Fruit fly (Drosophila melanogaster) whole organism, embryonic: Measurements from ENCODE around the gene GstD7.

Source experiments
- B-H2 ChIP-seq: fragments of 200-800 bp; sonication (Bioruptor generic); optimal IDR thresholded peaks from 2 replicates; lab custom pipeline; 2018; ENCODE audit warnings: missing biosample characterization, mild to moderate bottlenecking, missing genetic modification characterization
- Bteb2 ChIP-seq: fragments of 200-800 bp; sonication (Bioruptor generic); optimal IDR thresholded peaks from 2 replicates; lab custom pipeline; 2016; ENCODE audit warnings: missing biosample characterization, missing genetic modification characterization
- C15 ChIP-seq: fragments of 200-800 bp; sonication (Bioruptor generic); IDR thresholded peaks from 3 replicates; pipeline ENCODE4 v1.3.6; 2022; ENCODE audit warnings: missing biosample characterization, missing genetic modification characterization
- CG10147 ChIP-seq: fragments of 200-800 bp; sonication (Bioruptor generic); optimal IDR thresholded peaks from 2 replicates; lab custom pipeline; 2019; ENCODE audit warnings: missing biosample characterization, mild to moderate bottlenecking, missing genetic modification characterization, moderate library complexity
- CG10267 ChIP-seq: fragments of 200-800 bp; sonication (Bioruptor generic); optimal IDR thresholded peaks from 2 replicates; lab custom pipeline; 2018; ENCODE audit warnings: missing biosample characterization, mild to moderate bottlenecking, missing genetic modification characterization, moderate library complexity
- CG10321 ChIP-seq: fragments of 200-800 bp; sonication (Bioruptor generic); IDR thresholded peaks from 2 replicates; pipeline ENCODE4 v1.3.6; 2022; ENCODE audit warnings: missing biosample characterization, missing genetic modification characterization
- CG10959 ChIP-seq: fragments of 200-800 bp; sonication (Bioruptor generic); IDR thresholded peaks from 2 replicates; pipeline ENCODE4 v1.3.6; 2022; ENCODE audit warnings: missing biosample characterization, missing genetic modification characterization
- CG11247 ChIP-seq: fragments of 200-800 bp; sonication (Bioruptor generic); IDR thresholded peaks from 2 replicates; pipeline ENCODE4 v1.3.6; 2022; ENCODE audit warnings: missing biosample characterization, missing genetic modification characterization
- CG12659 ChIP-seq: fragments of 200-800 bp; sonication (Bioruptor generic); optimal IDR thresholded peaks from 3 replicates; lab custom pipeline; 2017; ENCODE audit warnings: mild to moderate bottlenecking, missing biosample characterization, missing genetic modification reagents, missing genetic modification characterization
- CG13287 ChIP-seq: fragments of 200-800 bp; sonication (Bioruptor generic); IDR thresholded peaks from 2 replicates; pipeline ENCODE4 v1.3.6; 2022; ENCODE audit warnings: missing biosample characterization, missing genetic modification characterization; ENCODE audit not compliant: partially characterized antibody
- CG14710 ChIP-seq: fragments of 200-800 bp; sonication (Bioruptor generic); optimal IDR thresholded peaks from 3 replicates; lab custom pipeline; 2019; ENCODE audit warnings: missing biosample characterization, mild to moderate bottlenecking, missing genetic modification characterization, moderate library complexity
- CG14860 ChIP-seq: fragments of 200-800 bp; sonication (Bioruptor generic); IDR thresholded peaks from 3 replicates; pipeline ENCODE4 v1.3.6; 2022; ENCODE audit warnings: missing biosample characterization, missing genetic modification characterization; ENCODE audit not compliant: partially characterized antibody
- CG17186 ChIP-seq: fragments of 200-800 bp; sonication (Bioruptor generic); optimal IDR thresholded peaks from 3 replicates; lab custom pipeline; 2017; ENCODE audit warnings: missing biosample characterization, missing genetic modification reagents, missing genetic modification characterization
- CG5245 ChIP-seq: fragments of 200-800 bp; sonication (Bioruptor generic); optimal IDR thresholded peaks from 3 replicates; lab custom pipeline; 2016; ENCODE audit warnings: missing biosample characterization, missing genetic modification characterization
- CG7963 ChIP-seq: fragments of 200-800 bp; sonication (Bioruptor generic); IDR thresholded peaks from 3 replicates; pipeline ENCODE4 v1.3.6; 2022; ENCODE audit warnings: missing biosample characterization, missing genetic modification characterization; ENCODE audit not compliant: partially characterized antibody
- CG8281 ChIP-seq: fragments of 200-800 bp; sonication (Bioruptor generic); optimal IDR thresholded peaks from 2 replicates; lab custom pipeline; 2018; ENCODE audit warnings: missing biosample characterization, mild to moderate bottlenecking, missing genetic modification characterization, moderate library complexity
- CG9609 ChIP-seq: fragments of 200-800 bp; sonication (Bioruptor generic); optimal IDR thresholded peaks from 3 replicates; lab custom pipeline; 2016; ENCODE audit warnings: missing biosample characterization, missing genetic modification characterization
- CoRest ChIP-seq: fragments of 200-800 bp; sonication (Bioruptor generic); optimal IDR thresholded peaks from 3 replicates; lab custom pipeline; 2018; ENCODE audit warnings: missing biosample characterization, mild to moderate bottlenecking, missing genetic modification characterization, moderate library complexity
- Drgx ChIP-seq: fragments of 200-800 bp; sonication (Bioruptor generic); IDR thresholded peaks from 2 replicates; pipeline ENCODE4 v1.3.6; 2022; ENCODE audit warnings: missing biosample characterization, missing genetic modification characterization
- ERR ChIP-seq: fragments of 200-800 bp; sonication (Bioruptor generic); optimal IDR thresholded peaks from 2 replicates; lab custom pipeline; 2016; ENCODE audit warnings: missing biosample characterization, missing genetic modification characterization
- Ets65A ChIP-seq: fragments of 200-800 bp; sonication (Bioruptor generic); peaks from one replicate; lab custom pipeline; 2016; ENCODE audit warnings: missing biosample characterization, missing genetic modification characterization
- H15 ChIP-seq: fragments of 200-800 bp; sonication (Bioruptor generic); IDR thresholded peaks from 3 replicates; pipeline ENCODE4 v1.3.6; 2022; ENCODE audit warnings: missing biosample characterization, missing genetic modification characterization
- H2.0 ChIP-seq: fragments of 200-800 bp; sonication (Bioruptor generic); IDR thresholded peaks from 2 replicates; pipeline ENCODE4 v1.3.6; 2022; ENCODE audit warnings: missing biosample characterization, missing genetic modification characterization
- HLH4C ChIP-seq: fragments of 200-800 bp; sonication (Bioruptor generic); IDR thresholded peaks from 3 replicates; pipeline ENCODE4 v1.3.6; 2022; ENCODE audit warnings: missing biosample characterization, missing genetic modification characterization; ENCODE audit not compliant: partially characterized antibody
- Hmr ChIP-seq: fragments of 200-800 bp; sonication (Bioruptor generic); optimal IDR thresholded peaks from 3 replicates; lab custom pipeline; 2017; ENCODE audit warnings: mild to moderate bottlenecking, missing biosample characterization, missing genetic modification reagents, missing genetic modification characterization
- Kr ChIP-seq: fragments of 200-800 bp; sonication (Bioruptor generic); optimal IDR thresholded peaks from 2 replicates; lab custom pipeline; 2017; ENCODE audit warnings: missing biosample characterization, mild to moderate bottlenecking, missing genetic modification characterization
- MESR4 ChIP-seq: fragments of 200-800 bp; sonication (Bioruptor generic); optimal IDR thresholded peaks from 2 replicates; lab custom pipeline; 2018; ENCODE audit warnings: missing biosample characterization, mild to moderate bottlenecking, missing genetic modification characterization, moderate library complexity
- Max ChIP-seq: fragments of 200-800 bp; sonication (Bioruptor generic); optimal IDR thresholded peaks from 2 replicates; lab custom pipeline; 2016; ENCODE audit warnings: missing biosample characterization, mild to moderate bottlenecking, missing genetic modification characterization
- Meics ChIP-seq: fragments of 200-800 bp; sonication (Bioruptor generic); optimal IDR thresholded peaks from 2 replicates; lab custom pipeline; 2017; ENCODE audit warnings: missing biosample characterization, mild to moderate bottlenecking, missing genetic modification characterization
- NC2α ChIP-seq: fragments of 200-800 bp; sonication (Bioruptor generic); optimal IDR thresholded peaks from 2 replicates; lab custom pipeline; 2016; ENCODE audit warnings: missing biosample characterization, missing genetic modification characterization
- Opbp ChIP-seq: fragments of 200-800 bp; sonication (Bioruptor generic); IDR thresholded peaks from 3 replicates; pipeline ENCODE4 v1.3.6; 2022; ENCODE audit warnings: missing biosample characterization, missing genetic modification characterization; ENCODE audit not compliant: partially characterized antibody
- Poxn ChIP-seq: fragments of 200-800 bp; sonication (Bioruptor generic); IDR thresholded peaks from 2 replicates; pipeline ENCODE4 v1.3.6; 2022; ENCODE audit warnings: missing biosample characterization, missing genetic modification characterization
- Ssrp ChIP-seq: fragments of 200-800 bp; sonication (Bioruptor generic); optimal IDR thresholded peaks from 2 replicates; lab custom pipeline; 2018; ENCODE audit warnings: missing biosample characterization, mild to moderate bottlenecking, missing genetic modification characterization, moderate library complexity
- Xbp1 ChIP-seq: fragments of 200-800 bp; sonication (Bioruptor generic); optimal IDR thresholded peaks from 3 replicates; lab custom pipeline; 2016; ENCODE audit warnings: missing biosample characterization, mild to moderate bottlenecking, missing genetic modification characterization
- dmrt11E ChIP-seq: fragments of 200-800 bp; sonication (Bioruptor generic); optimal IDR thresholded peaks from 3 replicates; lab custom pipeline; 2018; ENCODE audit warnings: missing biosample characterization, mild to moderate bottlenecking, missing genetic modification characterization, moderate library complexity
- exex ChIP-seq: fragments of 200-800 bp; sonication (Bioruptor generic); optimal IDR thresholded peaks from 4 replicates; lab custom pipeline; 2018; ENCODE audit warnings: missing biosample characterization, mild to moderate bottlenecking, missing genetic modification characterization, moderate library complexity
- fru ChIP-seq: fragments of >200 bp; optimal IDR thresholded peaks from 2 replicates; lab custom pipeline; 2017
- gcm ChIP-seq: fragments of 200-800 bp; sonication (Bioruptor generic); optimal IDR thresholded peaks from 2 replicates; lab custom pipeline; 2019; ENCODE audit warnings: missing biosample characterization, mild to moderate bottlenecking, missing genetic modification characterization, moderate library complexity
- grau ChIP-seq: fragments of 200-800 bp; optimal IDR thresholded peaks from 3 replicates; lab custom pipeline; 2019; ENCODE audit warnings: missing biosample characterization, mild to moderate bottlenecking, missing genetic modification characterization, moderate library complexity
- hb ChIP-seq: fragments of 200-800 bp; sonication (Bioruptor generic); IDR thresholded peaks from 3 replicates; pipeline ENCODE4 v1.3.6; 2022; ENCODE audit warnings: missing biosample characterization, missing genetic modification characterization; ENCODE audit not compliant: partially characterized antibody
- hbn ChIP-seq: fragments of 200-800 bp; sonication (Bioruptor generic); IDR thresholded peaks from 2 replicates; pipeline ENCODE4 v1.3.6; 2022; ENCODE audit warnings: missing biosample characterization, missing genetic modification characterization; ENCODE audit not compliant: partially characterized antibody
- inv ChIP-seq: fragments of 200-800 bp; sonication (Bioruptor generic); IDR thresholded peaks from 2 replicates; pipeline ENCODE4 v1.3.6; 2022; ENCODE audit warnings: missing biosample characterization, missing genetic modification characterization; ENCODE audit not compliant: partially characterized antibody
- kay ChIP-seq: fragments of 200-800 bp; sonication (Bioruptor generic); optimal IDR thresholded peaks from 2 replicates; lab custom pipeline; 2016; ENCODE audit warnings: missing biosample characterization, missing genetic modification characterization
- onecut ChIP-seq: fragments of 200-800 bp; sonication (Bioruptor generic); IDR thresholded peaks from 2 replicates; pipeline ENCODE4 v1.3.6; 2022; ENCODE audit warnings: missing biosample characterization, missing genetic modification characterization
- sd ChIP-seq: fragments of 200-800 bp; sonication (Bioruptor generic); optimal IDR thresholded peaks from 3 replicates; lab custom pipeline; 2018; ENCODE audit warnings: missing biosample characterization, mild to moderate bottlenecking, missing genetic modification characterization, moderate library complexity
- stc ChIP-seq: fragments of 200-800 bp; sonication (Bioruptor generic); IDR thresholded peaks from 2 replicates; pipeline ENCODE4 v1.3.6; 2022; ENCODE audit warnings: missing biosample characterization, missing genetic modification characterization
- unc-4 ChIP-seq: fragments of 200-800 bp; sonication (Bioruptor generic); IDR thresholded peaks from 2 replicates; pipeline ENCODE4 v1.3.6; 2022; ENCODE audit warnings: missing biosample characterization, missing genetic modification characterization; ENCODE audit not compliant: partially characterized antibody
- zen2 ChIP-seq: fragments of 200-800 bp; sonication (Bioruptor generic); IDR thresholded peaks from 3 replicates; pipeline ENCODE4 v1.3.6; 2022; ENCODE audit warnings: missing biosample characterization, missing genetic modification characterization; ENCODE audit not compliant: partially characterized antibody

GstD7 gene

dm6 chr3R:12408160-12408559 is 29.9 kb downstream of the GstD7 start, which contains the start of gene CG5196 (continued):
- TF ChIP-seq Hmr (GFP tag; lab: Kevin White, UChicago), result peak; percentile 41
- TF ChIP-seq stc (GFP tag; lab: Robert Waterston, UW), result 0 out of 2 replicates have a peak, but pooled peaks have one; percentile 25
- no peak for TF ChIP-seq dmrt11E
- peak; percentile 78 for TF ChIP-seq CG12659 (GFP tag; lab: Kevin White, UChicago)
- TF ChIP-seq CG8281 (tag; lab: Kevin White, UChicago), result no peak
- no peak for TF ChIP-seq Poxn
- TF ChIP-seq zen2 (GFP tag; lab: Robert Waterston, UW), result peak; percentile 74
- TF ChIP-seq hbn (GFP tag; lab: Robert Waterston, UW), result peak; percentile 17; the same call in 1 of the 2 replicates
- TF ChIP-seq CG11247, result no peak
- peak; percentile 62 for TF ChIP-seq CG10267 (tag; lab: Kevin White, UChicago)
- TF ChIP-seq sd, result peak; percentile 30
- peak; percentile 72 for TF ChIP-seq Opbp
- TF ChIP-seq Meics, result no peak
- TF ChIP-seq inv, result peak; percentile 51; the same call in 1 of the 2 replicates
- TF ChIP-seq CG5245 (GFP tag; lab: Kevin White, UChicago), result no peak
- no peak for TF ChIP-seq NC2α (GFP tag; lab: Kevin White, UChicago)
- peak; percentile 27; the same call in 2 of the 3 replicates for TF ChIP-seq CG14860 (GFP tag; lab: Robert Waterston, UW)
- peak; percentile 13 for TF ChIP-seq CG10147 (GFP tag; lab: Kevin White, UChicago)
- peak; percentile 12 for TF ChIP-seq Xbp1 (GFP tag; lab: Kevin White, UChicago)
- TF ChIP-seq H15 (GFP tag; lab: Robert Waterston, UW), result no peak
- TF ChIP-seq Ssrp (tag; lab: Kevin White, UChicago), result no peak
- peak; percentile 51 for TF ChIP-seq B-H2 (GFP tag; lab: Kevin White, UChicago)
- peak; percentile 70 for TF ChIP-seq HLH4C
- peak; percentile 85 for TF ChIP-seq MESR4 (GFP tag; lab: Kevin White, UChicago)
- no peak for TF ChIP-seq CG10321 (GFP tag; lab: Robert Waterston, UW)
- TF ChIP-seq fru, result no peak
- no peak for TF ChIP-seq Drgx (GFP tag; lab: Robert Waterston, UW)
- no peak for TF ChIP-seq Kr (GFP tag; lab: Kevin White, UChicago)
- peak; percentile 49 for TF ChIP-seq CG17186 (GFP tag; lab: Kevin White, UChicago)
- no peak for TF ChIP-seq kay (GFP tag; lab: Kevin White, UChicago)
- no peak for TF ChIP-seq ERR (GFP tag; lab: Kevin White, UChicago)
- TF ChIP-seq grau (tag; lab: Kevin White, UChicago), result peak; percentile 31

- TF ChIP-seq exex (tag; lab: Kevin White, UChicago) (peak; percentile 59), CG9609 (no peak), Ets65A (GFP tag; lab: Kevin White, UChicago) (no peak), Max (no peak), CG10959 (GFP tag; lab: Robert Waterston, UW) (no peak)
- TF ChIP-seq, all 482 proteins: peak for 1
These were observed 33.1 kb downstream of the GstD7 start for dm6 chr3R:12411449-12411848.

- TF ChIP-seq gcm (GFP tag; lab: Kevin White, UChicago), result peak; percentile 60
- no peak for TF ChIP-seq H2.0
- TF ChIP-seq CG13287, result peak; percentile 85
- peak; percentile 58 for TF ChIP-seq CG14710
- TF ChIP-seq exex (tag; lab: Kevin White, UChicago), result peak; percentile 59
- TF ChIP-seq Poxn, result no peak
- TF ChIP-seq unc-4 (GFP tag; lab: Robert Waterston, UW), result peak; percentile 79
- no peak for TF ChIP-seq C15 (GFP tag; lab: Robert Waterston, UW)
- peak; percentile 40; the same call in 1 of the 3 replicates for TF ChIP-seq hb (GFP tag; lab: Robert Waterston, UW)
- TF ChIP-seq CoRest (tag; lab: Kevin White, UChicago), result peak; percentile 46
- peak; percentile 63 for TF ChIP-seq CG12659 (GFP tag; lab: Kevin White, UChicago)
- peak; percentile 39; the same call in 1 of the 3 replicates for TF ChIP-seq CG7963 (GFP tag; lab: Robert Waterston, UW)
- no peak for TF ChIP-seq onecut (GFP tag; lab: Robert Waterston, UW)
- no peak for TF ChIP-seq Bteb2 (GFP tag; lab: Kevin White, UChicago)
These were observed 35.1 kb downstream of the GstD7 start, which contains the start of the genes Dip-C and pps for dm6 chr3R:12413274-12413958. Gene Dip-C (minus strand): TSS chr3R:12413759. Gene pps (plus strand): TSS chr3R:12413828.
